Worm (Caenorhabditis elegans) whole organism, mixed stage, embryonic: Measurements from ENCODE around the gene C07B5.3.

Experiments used
- bed-3 ChIP-seq: fragments of 200-800 bp; sonication (Bioruptor generic); optimal IDR thresholded peaks from 3 replicates; lab custom pipeline; 2018; ENCODE audit warnings: mild to moderate bottlenecking, missing genetic modification characterization, moderate library complexity, missing compliant biosample characterization
- blmp-1 ChIP-seq: fragments of 150-350 bp; optimal IDR thresholded peaks from 2 replicates; lab custom pipeline; 2014; ENCODE audit warnings: missing biosample characterization, missing genetic modification characterization
- lsy-2 ChIP-seq: fragments of 150-350 bp; optimal IDR thresholded peaks from 2 replicates; lab custom pipeline; 2014; ENCODE audit warnings: missing biosample characterization, missing genetic modification characterization
- nhr-12 ChIP-seq: fragments of 150-350 bp; optimal IDR thresholded peaks from 2 replicates; lab custom pipeline; 2014; ENCODE audit warnings: missing biosample characterization, missing genetic modification characterization
- pha-4 ChIP-seq: fragments of 150-350 bp; optimal IDR thresholded peaks from 2 replicates; lab custom pipeline; 2018; ENCODE audit warnings: missing biosample characterization, missing genetic modification reagents, missing genetic modification characterization
- snpc-4 ChIP-seq: fragments of 150-350 bp; optimal IDR thresholded peaks from 2 replicates; lab custom pipeline; 2014; ENCODE audit warnings: missing biosample characterization, missing genetic modification characterization
- unc-62 ChIP-seq: fragments of 150-350 bp; optimal IDR thresholded peaks from 2 replicates; lab custom pipeline; 2014; ENCODE audit warnings: missing biosample characterization, missing genetic modification reagents, missing genetic modification characterization
- ztf-11 ChIP-seq: fragments of 150-350 bp; optimal IDR thresholded peaks from 2 replicates; lab custom pipeline; 2014; ENCODE audit warnings: missing biosample characterization, missing genetic modification characterization

- TF ChIP-seq snpc-4 (tag; lab: Kevin White, UChicago) (no peak), ztf-11 (tag; lab: Kevin White, UChicago) (no peak), nhr-12 (tag; lab: Kevin White, UChicago) (no peak), lsy-2 (tag; lab: Kevin White, UChicago) (no peak), bed-3 (no peak), blmp-1 (no peak), unc-62 (no peak), pha-4 (tag; lab: Kevin White, UChicago) (peak; percentile 19)
Observed at ce11 chrX:9504911-9505397, 18.1 kb downstream of the C07B5.3 start.
